Worm (Caenorhabditis elegans) whole organism, late embryonic: ENCODE data around the gene F45E12.5.
A peak's percentile ranks its signal among the peaks of the same experiment; 100 is the strongest.

ENCODE experiments used
- K09A11.1 ChIP-seq: sonication (generic microtip); optimal IDR thresholded peaks from 2 replicates; lab custom pipeline; 2017; ENCODE audit warnings: antibody characterized with exemption, mild to moderate bottlenecking, missing genetic modification characterization, missing compliant biosample characterization; ENCODE audit not compliant: insufficient read depth
- T23F11.4 ChIP-seq: fragments of 200-800 bp; sonication (Bioruptor generic); optimal IDR thresholded peaks from 2 replicates; lab custom pipeline; 2018; ENCODE audit warnings: mild to moderate bottlenecking, missing genetic modification characterization, missing compliant biosample characterization
- Y22D7AL.16 ChIP-seq: sonication (generic microtip); optimal IDR thresholded peaks from 2 replicates; lab custom pipeline; 2016; ENCODE audit warnings: missing genetic modification characterization, missing compliant biosample characterization
- ahr-1 ChIP-seq: sonication (generic microtip); optimal IDR thresholded peaks from 2 replicates; lab custom pipeline; 2016; ENCODE audit warnings: missing genetic modification characterization, missing compliant biosample characterization
- ama-1 ChIP-seq: fragments of 150-350 bp; optimal IDR thresholded peaks from 2 replicates; lab custom pipeline; 2014
- ceh-14 ChIP-seq: sonication (generic microtip); optimal IDR thresholded peaks from 2 replicates; lab custom pipeline; 2016; ENCODE audit warnings: missing genotype, missing genetic modification characterization, missing compliant biosample characterization
- ceh-18 ChIP-seq: sonication (generic microtip); optimal IDR thresholded peaks from 2 replicates; lab custom pipeline; 2016; ENCODE audit warnings: missing genetic modification characterization, missing compliant biosample characterization
- ceh-2 ChIP-seq: sonication (generic microtip); optimal IDR thresholded peaks from 2 replicates; lab custom pipeline; 2016; ENCODE audit warnings: missing genotype, missing genetic modification characterization, missing compliant biosample characterization
- ceh-22 ChIP-seq: sonication (generic microtip); optimal IDR thresholded peaks from 2 replicates; lab custom pipeline; 2017; ENCODE audit warnings: missing biosample characterization, missing genetic modification characterization
- ceh-24 ChIP-seq: sonication (generic microtip); optimal IDR thresholded peaks from 2 replicates; lab custom pipeline; 2016; ENCODE audit warnings: mild to moderate bottlenecking, missing genetic modification characterization, missing compliant biosample characterization
- ceh-31 ChIP-seq: sonication (generic microtip); optimal IDR thresholded peaks from 2 replicates; lab custom pipeline; 2016; ENCODE audit warnings: missing genetic modification characterization, missing compliant biosample characterization
- ceh-34 ChIP-seq: sonication (generic microtip); optimal IDR thresholded peaks from 2 replicates; lab custom pipeline; 2016; ENCODE audit warnings: mild to moderate bottlenecking, missing genetic modification characterization, missing compliant biosample characterization
- ceh-6 ChIP-seq: fragments of 200-800 bp; sonication (Bioruptor generic); optimal IDR thresholded peaks from 2 replicates; lab custom pipeline; 2018; ENCODE audit warnings: mild to moderate bottlenecking, missing genetic modification characterization, missing compliant biosample characterization
- ceh-9 ChIP-seq: sonication (generic microtip); optimal IDR thresholded peaks from 2 replicates; lab custom pipeline; 2016; ENCODE audit warnings: mild to moderate bottlenecking, missing genetic modification characterization, inconsistent platforms, missing compliant biosample characterization
- che-1 ChIP-seq: sonication (generic microtip); optimal IDR thresholded peaks from 2 replicates; lab custom pipeline; 2016; ENCODE audit warnings: mild to moderate bottlenecking, missing genetic modification characterization, missing compliant biosample characterization
- dmd-4 ChIP-seq: sonication (generic microtip); optimal IDR thresholded peaks from 2 replicates; lab custom pipeline; 2016; ENCODE audit warnings: borderline replicate concordance, missing genetic modification characterization, missing compliant biosample characterization
- elt-2 ChIP-seq: sonication (generic microtip); optimal IDR thresholded peaks from 2 replicates; lab custom pipeline; 2016; ENCODE audit warnings: missing genetic modification reagents, missing genetic modification characterization, missing compliant biosample characterization
- ets-4 ChIP-seq: sonication (generic microtip); optimal IDR thresholded peaks from 2 replicates; lab custom pipeline; 2016; ENCODE audit warnings: missing genetic modification characterization, missing compliant biosample characterization
- fax-1 ChIP-seq: sonication (generic microtip); optimal IDR thresholded peaks from 2 replicates; lab custom pipeline; 2016; ENCODE audit warnings: missing genotype, missing genetic modification characterization, missing compliant biosample characterization
- fkh-10 ChIP-seq: fragments of 150-350 bp; optimal IDR thresholded peaks from 2 replicates; lab custom pipeline; 2014; ENCODE audit warnings: missing biosample characterization, missing genetic modification reagents, missing genetic modification characterization
- hlh-15 ChIP-seq: sonication (generic microtip); optimal IDR thresholded peaks from 2 replicates; lab custom pipeline; 2016; ENCODE audit warnings: missing genetic modification characterization, missing compliant biosample characterization
- hlh-30 ChIP-seq: sonication (generic microtip); optimal IDR thresholded peaks from 2 replicates; lab custom pipeline; 2017; ENCODE audit warnings: antibody characterized with exemption, missing genetic modification characterization, missing compliant biosample characterization; ENCODE audit not compliant: insufficient read depth
- hlh-6 ChIP-seq: sonication (generic microtip); optimal IDR thresholded peaks from 2 replicates; lab custom pipeline; 2016; ENCODE audit warnings: missing genotype, missing genetic modification characterization, missing compliant biosample characterization
- lim-6 ChIP-seq: sonication (generic microtip); optimal IDR thresholded peaks from 2 replicates; lab custom pipeline; 2016; ENCODE audit warnings: missing genetic modification characterization, missing compliant biosample characterization
- lin-11 ChIP-seq: fragments of 200-800 bp; sonication (Bioruptor generic); optimal IDR thresholded peaks from 2 replicates; lab custom pipeline; 2018; ENCODE audit warnings: mild to moderate bottlenecking, missing genetic modification characterization, missing compliant biosample characterization
- nhr-11 ChIP-seq: fragments of 150-350 bp; optimal IDR thresholded peaks from 2 replicates; lab custom pipeline; 2014; ENCODE audit warnings: missing biosample characterization, missing genetic modification characterization
- nhr-232 ChIP-seq: sonication (generic microtip); optimal IDR thresholded peaks from 2 replicates; lab custom pipeline; 2016; ENCODE audit warnings: missing genetic modification characterization, missing compliant biosample characterization
- npax-4 ChIP-seq: sonication (generic microtip); optimal IDR thresholded peaks from 2 replicates; lab custom pipeline; 2016; ENCODE audit warnings: missing genetic modification characterization, missing compliant biosample characterization
- odd-2 ChIP-seq: sonication (generic microtip); optimal IDR thresholded peaks from 2 replicates; lab custom pipeline; 2017; ENCODE audit warnings: antibody characterized with exemption, mild to moderate bottlenecking, missing genetic modification characterization, missing compliant biosample characterization
- pag-3 ChIP-seq: sonication (generic microtip); optimal IDR thresholded peaks from 2 replicates; lab custom pipeline; 2016; ENCODE audit warnings: missing compliant biosample characterization, missing genetic modification characterization, borderline replicate concordance
- pat-9 ChIP-seq: fragments of 200-800 bp; sonication (Bioruptor generic); optimal IDR thresholded peaks from 2 replicates; lab custom pipeline; 2018; ENCODE audit warnings: mild to moderate bottlenecking, missing genetic modification characterization, moderate library complexity, missing compliant biosample characterization
- pax-1 ChIP-seq: fragments of 150-350 bp; optimal IDR thresholded peaks from 2 replicates; lab custom pipeline; 2014; ENCODE audit warnings: missing biosample characterization, missing genetic modification characterization
- pha-2 ChIP-seq: sonication (generic microtip); optimal IDR thresholded peaks from 2 replicates; lab custom pipeline; 2017; ENCODE audit warnings: mild to moderate bottlenecking, missing genetic modification characterization, missing compliant biosample characterization
- pros-1 ChIP-seq: fragments of 150-350 bp; optimal IDR thresholded peaks from 2 replicates; lab custom pipeline; 2014; ENCODE audit warnings: missing biosample characterization, missing genetic modification reagents, missing genetic modification characterization
- ref-2 ChIP-seq: sonication (generic microtip); optimal IDR thresholded peaks from 2 replicates; lab custom pipeline; 2016; ENCODE audit warnings: missing genetic modification characterization, missing compliant biosample characterization
- rnt-1 ChIP-seq: sonication (generic microtip); optimal IDR thresholded peaks from 2 replicates; lab custom pipeline; 2016; ENCODE audit warnings: missing genetic modification characterization, missing compliant biosample characterization
- sox-2 ChIP-seq: fragments of 200-800 bp; sonication (Bioruptor generic); IDR thresholded peaks from 2 replicates; pipeline ENCODE4 v1.3.6; 2022; ENCODE audit warnings: missing genetic modification reagents, missing genetic modification characterization, missing compliant biosample characterization
- sox-4 ChIP-seq: sonication (generic microtip); optimal IDR thresholded peaks from 2 replicates; lab custom pipeline; 2017; ENCODE audit warnings: mild to moderate bottlenecking, missing genetic modification characterization, inconsistent platforms, missing compliant biosample characterization
- syd-9 ChIP-seq: sonication (generic microtip); optimal IDR thresholded peaks from 2 replicates; lab custom pipeline; 2016; ENCODE audit warnings: mild to moderate bottlenecking, missing genetic modification characterization, moderate library complexity, missing compliant biosample characterization
- tbx-2 ChIP-seq: sonication (generic microtip); optimal IDR thresholded peaks from 2 replicates; lab custom pipeline; 2016; ENCODE audit warnings: missing genetic modification characterization, missing compliant biosample characterization
- ttx-3 ChIP-seq: sonication (generic microtip); optimal IDR thresholded peaks from 2 replicates; lab custom pipeline; 2016; ENCODE audit warnings: missing genetic modification reagents, missing genetic modification characterization, missing compliant biosample characterization
- unc-55 ChIP-seq: sonication (generic microtip); optimal IDR thresholded peaks from 2 replicates; lab custom pipeline; 2017; ENCODE audit warnings: missing biosample characterization, missing genetic modification reagents, missing genetic modification characterization
- unc-86 ChIP-seq: sonication (generic microtip); optimal IDR thresholded peaks from 2 replicates; lab custom pipeline; 2016; ENCODE audit warnings: missing genetic modification characterization, missing compliant biosample characterization
- zip-5 ChIP-seq: sonication (generic microtip); optimal IDR thresholded peaks from 2 replicates; lab custom pipeline; 2016; ENCODE audit warnings: missing genetic modification characterization, missing compliant biosample characterization
- ztf-16 ChIP-seq: sonication (generic microtip); optimal IDR thresholded peaks from 2 replicates; lab custom pipeline; 2017; ENCODE audit warnings: missing genetic modification characterization, missing compliant biosample characterization

F45E12.5 gene

ce11 chrII:7353027-7353426, 43.1 kb upstream of the F45E12.5 start:
- no peak for TF ChIP-seq ceh-31 (tag; lab: Kevin White, UChicago)
- no peak for TF ChIP-seq fkh-10 (GFP tag; lab: Kevin White, UChicago)
- TF ChIP-seq pax-1 (tag; lab: Kevin White, UChicago) = no peak
- TF ChIP-seq npax-4 = no peak
- no peak for TF ChIP-seq odd-2 (tag; lab: Kevin White, UChicago)

DNA sequence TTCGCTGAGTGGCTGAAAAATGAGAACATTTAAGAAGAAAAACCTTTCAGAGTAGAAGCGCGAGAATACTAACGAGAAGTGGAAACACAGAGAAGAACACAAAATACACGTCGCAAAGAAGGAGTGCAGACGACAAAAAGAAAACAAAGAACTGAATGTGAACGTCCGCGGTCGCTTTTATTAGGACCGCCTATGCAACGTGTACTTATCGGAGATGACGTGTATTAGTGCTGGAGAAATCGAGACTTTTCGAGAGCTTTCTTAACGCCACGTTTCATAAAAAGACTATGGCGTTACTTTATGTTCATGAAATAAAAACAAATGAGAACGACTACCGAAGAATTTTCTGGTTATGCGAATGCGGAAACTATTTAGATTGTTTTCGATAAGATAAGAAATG, 42.6 kb upstream of the F45E12.5 start, which contains the start of gene hsp-4:
Gene hsp-4, minus strand, starts transcription at position 139 of the 400 bp plus-strand sequence.
- TF ChIP-seq pag-3 (tag; lab: Kevin White, UChicago) (no peak), hlh-6 (no peak), lin-11 (tag; lab: Kevin White, UChicago) (no peak), zip-5 (tag; lab: Kevin White, UChicago) (no peak), syd-9 (tag; lab: Kevin White, UChicago) (no peak), hlh-15 (tag; lab: Kevin White, UChicago) (no peak), elt-2 (tag; lab: Kevin White, UChicago) (peak; percentile 1), sox-4 (tag; lab: Kevin White, UChicago) (no peak)
- TF ChIP-seq, all 69 proteins: peak for 1

- TF ChIP-seq ceh-6 (GFP tag; lab: Kevin White, UChicago) = no peak
- TF ChIP-seq dmd-4 (tag; lab: Kevin White, UChicago) = no peak
- TF ChIP-seq pros-1 = no peak
- TF ChIP-seq pat-9 (tag; lab: Kevin White, UChicago) = no peak
- TF ChIP-seq che-1 = no peak
- TF ChIP-seq ceh-9 = no peak
- no peak for TF ChIP-seq ets-4
- TF ChIP-seq K09A11.1 (tag; lab: Kevin White, UChicago) = no peak
- no peak for TF ChIP-seq unc-55
- TF ChIP-seq ref-2 (tag; lab: Kevin White, UChicago) = no peak
- TF ChIP-seq ceh-2 (tag; lab: Kevin White, UChicago) = no peak
- no peak for TF ChIP-seq pax-1 (tag; lab: Kevin White, UChicago)
Measured at ce11 chrII:7348063-7348462, 38.1 kb upstream of the F45E12.5 start.

ce11 chrII:7345858-7346257, 35.9 kb upstream of the F45E12.5 start:
- TF ChIP-seq ceh-14 (no peak), ceh-24 (tag; lab: Kevin White, UChicago) (no peak), ttx-3 (tag; lab: Kevin White, UChicago) (no peak), ceh-6 (GFP tag; lab: Kevin White, UChicago) (no peak), lim-6 (tag; lab: Kevin White, UChicago) (no peak), sox-2 (GFP tag; lab: Robert Waterston, UW) (no peak), ceh-22 (tag; lab: Kevin White, UChicago) (no peak), unc-86 (tag; lab: Kevin White, UChicago) (no peak), pag-3 (tag; lab: Kevin White, UChicago) (no peak), pax-1 (tag; lab: Kevin White, UChicago) (no peak), ceh-2 (tag; lab: Kevin White, UChicago) (no peak), Y22D7AL.16 (tag; lab: Kevin White, UChicago) (no peak), odd-2 (tag; lab: Kevin White, UChicago) (no peak), nhr-11 (no peak), hlh-6 (no peak), ceh-18 (tag; lab: Kevin White, UChicago) (no peak), rnt-1 (tag; lab: Kevin White, UChicago) (no peak), pat-9 (tag; lab: Kevin White, UChicago) (no peak)
- TF ChIP-seq, all 69 proteins: peak for 0

- TF ChIP-seq tbx-2 (tag; lab: Kevin White, UChicago) = no peak
- TF ChIP-seq pax-1 (tag; lab: Kevin White, UChicago) = no peak
- no peak for TF ChIP-seq fax-1
- TF ChIP-seq Y22D7AL.16 (tag; lab: Kevin White, UChicago) = no peak
- peak; percentile 23 for TF ChIP-seq ets-4
- TF ChIP-seq ahr-1 = no peak
- TF ChIP-seq syd-9 (tag; lab: Kevin White, UChicago) = no peak
- peak; percentile 26 for TF ChIP-seq ceh-34
- peak; percentile 33 for TF ChIP-seq ceh-2 (tag; lab: Kevin White, UChicago)
- no peak for TF ChIP-seq ztf-16
- TF ChIP-seq hlh-30 (tag; lab: Kevin White, UChicago) = no peak
- TF ChIP-seq T23F11.4 (GFP tag; lab: Kevin White, UChicago) = no peak
- TF ChIP-seq pag-3 (tag; lab: Kevin White, UChicago) = no peak
- no peak for TF ChIP-seq sox-4 (tag; lab: Kevin White, UChicago)
- no peak for TF ChIP-seq nhr-232 (tag; lab: Kevin White, UChicago)
- TF ChIP-seq ref-2 (tag; lab: Kevin White, UChicago) = no peak
- TF ChIP-seq ama-1 = no peak
- no peak for TF ChIP-seq npax-4
- peak; percentile 12 for TF ChIP-seq pha-2 (tag; lab: Kevin White, UChicago)
Measured at ce11 chrII:7343668-7344067, 33.8 kb upstream of the F45E12.5 start.
